Fruit fly (Drosophila melanogaster): ENCODE results near the gene eIF2D.
A peak's percentile ranks its signal among the peaks of the same experiment; 100 is the strongest.

Gene eIF2D

dm6 chr3R:29153197-29153644 lies 1.6 kb upstream of the eIF2D start, which contains the start of the genes Slbp and Rpn2 (continued):
- no peak for TF ChIP-seq CG1792 (GFP tag; optimal IDR thresholded peaks at IDR 0.05)
- TF ChIP-seq Max (GFP tag; optimal IDR thresholded peaks at IDR 0.05) = peak; percentile 43
- TF ChIP-seq psq (GFP tag; optimal IDR thresholded peaks at IDR 0.05) = no peak
- TF ChIP-seq unpg (GFP tag; optimal IDR thresholded peaks at IDR 0.05) = peak; percentile 39
- TF ChIP-seq Ets65A (GFP tag) = peak; percentile 89
- peak; percentile 9 for TF ChIP-seq CG18764 (GFP tag; optimal IDR thresholded peaks at IDR 0.05)
- TF ChIP-seq CG10321 (GFP tag; IDR thresholded peaks at IDR 0.05) = no peak
- TF ChIP-seq prd (optimal IDR thresholded peaks at IDR 0.05) = no peak
- 0 out of 3 replicates have a peak, but pooled peaks have one; percentile 15 for TF ChIP-seq prd (GFP tag; IDR thresholded peaks at IDR 0.05)
- peak; percentile 90 for TF ChIP-seq CG17186 (GFP tag; optimal IDR thresholded peaks at IDR 0.05)
- TF ChIP-seq HLH54F (GFP tag; optimal IDR thresholded peaks at IDR 0.05) = peak; percentile 53
- peak; percentile 58; the same call in 2 of the 3 replicates for TF ChIP-seq row (GFP tag; IDR thresholded peaks at IDR 0.05)
- peak; percentile 43 for TF ChIP-seq chn (GFP tag; optimal IDR thresholded peaks at IDR 0.05)
- peak; percentile 60 for TF ChIP-seq Side (GFP tag; optimal IDR thresholded peaks at IDR 0.05)
- TF ChIP-seq MTF-1 (GFP tag; optimal IDR thresholded peaks at IDR 0.05; ENCODE audit: borderline replicate concordance) = no peak
- peak; percentile 48 for TF ChIP-seq Dad (GFP tag; optimal IDR thresholded peaks at IDR 0.05)
- no peak for TF ChIP-seq Rx (GFP tag; IDR thresholded peaks at IDR 0.05)
- TF ChIP-seq CG10147 (GFP tag; optimal IDR thresholded peaks at IDR 0.05) = peak; percentile 48
- peak; percentile 34 for TF ChIP-seq bab2 (GFP tag; optimal IDR thresholded peaks at IDR 0.05)
- TF ChIP-seq CG16813 (GFP tag; IDR thresholded peaks at IDR 0.05; ENCODE audit: partially characterized antibody) = peak; percentile 90
- peak; percentile 88 for TF ChIP-seq Dref (GFP tag; IDR thresholded peaks at IDR 0.05)
- no peak for TF ChIP-seq chm (GFP tag; IDR thresholded peaks at IDR 0.05)
- peak; percentile 10 for TF ChIP-seq caup (GFP tag; optimal IDR thresholded peaks at IDR 0.05; ENCODE audit: severe bottlenecking)
- TF ChIP-seq bbx (GFP tag; IDR thresholded peaks at IDR 0.05; ENCODE audit: partially characterized antibody) = peak; percentile 90

- TF ChIP-seq lilli (GFP tag; optimal IDR thresholded peaks at IDR 0.05) (peak; percentile 78), fd64A (GFP tag; optimal IDR thresholded peaks at IDR 0.05) (no peak), zfh2 (GFP tag; optimal IDR thresholded peaks at IDR 0.05) (peak; percentile 63), BEAF-32 (GFP tag; optimal IDR thresholded peaks at IDR 0.05) (peak; percentile 60), CG15269 (tag; optimal IDR thresholded peaks at IDR 0.05) (no peak), Ets97D (GFP tag; optimal IDR thresholded peaks at IDR 0.05) (peak; percentile 96), Hr51 (GFP tag; optimal IDR thresholded peaks at IDR 0.05) (peak; percentile 16 to 31), HLH54F (GFP tag; optimal IDR thresholded peaks at IDR 0.05) (peak; percentile 44), CG8290 (GFP tag; optimal IDR thresholded peaks at IDR 0.05) (no peak), CG8290 (tag; optimal IDR thresholded peaks at IDR 0.05) (no peak), CG16779 (GFP tag; IDR thresholded peaks at IDR 0.05) (no peak), lab (GFP tag; optimal IDR thresholded peaks at IDR 0.05) (no peak), CG32532 (GFP tag; IDR thresholded peaks at IDR 0.05) (peak; percentile 72), Myb (GFP tag; optimal IDR thresholded peaks at IDR 0.05) (peak; percentile 86), CG10431 (GFP tag; optimal IDR thresholded peaks at IDR 0.05) (no peak), CG17912 (GFP tag; optimal IDR thresholded peaks at IDR 0.05) (no peak), CG9817 (tag; optimal IDR thresholded peaks at IDR 0.05) (peak; percentile 20), pho (GFP tag; optimal IDR thresholded peaks at IDR 0.05) (peak; percentile 73), Mad (GFP tag; optimal IDR thresholded peaks at IDR 0.05) (no peak), chif (GFP tag; optimal IDR thresholded peaks at IDR 0.05) (peak in 1 of 2 experiments; percentile 25), Rx (GFP tag; IDR thresholded peaks at IDR 0.05) (no peak), CG13775 (GFP tag; optimal IDR thresholded peaks at IDR 0.05) (peak; percentile 33), pb (GFP tag; optimal IDR thresholded peaks at IDR 0.05) (no peak), CG8089 (GFP tag; optimal IDR thresholded peaks at IDR 0.05) (no peak), Dek (tag; optimal IDR thresholded peaks at IDR 0.05) (no peak), seq (GFP tag; IDR thresholded peaks at IDR 0.05) (0 out of 2 replicates have a peak, but pooled peaks have one; percentile 27), Six4 (GFP tag; optimal IDR thresholded peaks at IDR 0.05) (peak; percentile 17), Nf-YC (tag; optimal IDR thresholded peaks at IDR 0.05) (peak; percentile 37), sima (GFP tag; optimal IDR thresholded peaks at IDR 0.05) (no peak)
These were observed 3.5 kb downstream of the eIF2D start, which contains the start of the genes CG11882 and Pglym78 for dm6 chr3R:29148072-29148471. Gene CG11882, minus strand, starts transcription at chr3R:29148172. Gene Pglym78, plus strand, starts transcription at chr3R:29148248.

Data from whole organism, embryonic.